Fruit fly (Drosophila melanogaster): ENCODE results near the gene CG7611.

The CG7611 gene

DNA sequence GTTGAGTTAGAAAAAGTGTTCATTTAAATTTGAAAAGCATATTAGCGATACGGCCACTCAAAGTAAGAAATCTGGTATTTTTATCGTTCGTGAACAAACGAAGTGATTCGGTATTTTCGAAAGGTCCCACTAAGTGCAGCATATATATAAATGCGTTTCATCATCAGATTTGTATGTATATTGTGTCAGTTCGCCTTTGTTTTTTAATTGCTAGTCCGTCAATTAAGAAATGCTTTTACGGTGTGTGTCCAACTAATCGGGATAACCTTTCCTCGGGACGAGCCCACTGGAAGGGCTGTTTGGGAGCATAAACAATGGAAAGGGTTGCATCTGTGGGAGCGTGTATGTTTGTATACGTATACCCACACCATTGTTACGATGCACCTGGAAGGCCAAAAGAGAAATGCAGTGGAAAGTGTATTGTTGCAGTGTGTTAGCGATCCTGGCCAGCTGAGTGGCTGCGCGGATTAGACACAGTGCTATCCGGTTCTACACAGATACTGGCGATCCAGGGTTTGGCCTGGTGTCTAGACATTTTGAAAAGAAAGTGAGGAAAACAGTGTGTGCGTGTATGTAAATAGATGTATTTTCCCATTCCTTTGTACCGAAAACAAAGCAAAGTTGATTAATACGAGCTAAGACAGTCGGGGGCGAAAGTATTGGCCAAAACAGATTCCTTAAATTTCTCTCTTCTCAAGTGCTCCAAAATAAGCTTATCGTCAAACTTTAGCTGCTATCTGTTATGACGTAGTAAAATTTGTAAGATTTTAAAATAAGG lies at the start of gene CG7611:
TSS of gene CG7611 (plus strand) at position 128 of the 778 bp plus-strand sequence.
- TF ChIP-seq noc (tag; optimal IDR thresholded peaks at IDR 0.05): no peak

DNA sequence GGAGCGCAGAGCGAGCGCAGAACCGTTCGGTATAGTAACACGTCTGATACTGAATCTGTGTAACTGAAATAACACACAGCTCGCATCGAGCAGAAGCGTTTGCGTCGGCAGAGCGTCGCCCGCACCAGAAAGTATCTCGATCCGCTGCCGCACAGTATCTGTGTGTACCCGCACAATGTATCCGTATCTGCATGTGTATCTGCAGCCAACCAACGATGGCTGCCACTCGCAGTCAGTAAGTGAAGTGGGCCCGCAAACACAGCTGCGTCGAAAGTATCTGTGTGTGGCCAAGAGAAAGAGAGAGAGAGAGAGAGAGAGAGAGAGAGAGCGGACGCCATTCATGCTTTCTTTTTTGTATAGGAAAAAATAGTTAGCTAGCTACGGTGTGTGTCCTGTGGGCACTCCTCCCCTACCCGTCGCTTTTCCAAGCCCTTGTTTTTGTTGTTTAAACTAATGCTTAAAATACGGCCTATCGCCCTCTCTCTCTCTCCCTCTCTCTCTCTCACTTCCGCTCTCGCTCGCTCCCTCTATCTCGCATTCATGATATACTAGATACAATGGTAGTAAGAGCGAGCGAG lies 46.5 kb upstream of the CG7611 start, which contains the start of gene croc:
TSS of gene croc (minus strand) at position 51 of the 578 bp plus-strand sequence.
- no peak for TF ChIP-seq noc (tag; optimal IDR thresholded peaks at IDR 0.05)

DNA sequence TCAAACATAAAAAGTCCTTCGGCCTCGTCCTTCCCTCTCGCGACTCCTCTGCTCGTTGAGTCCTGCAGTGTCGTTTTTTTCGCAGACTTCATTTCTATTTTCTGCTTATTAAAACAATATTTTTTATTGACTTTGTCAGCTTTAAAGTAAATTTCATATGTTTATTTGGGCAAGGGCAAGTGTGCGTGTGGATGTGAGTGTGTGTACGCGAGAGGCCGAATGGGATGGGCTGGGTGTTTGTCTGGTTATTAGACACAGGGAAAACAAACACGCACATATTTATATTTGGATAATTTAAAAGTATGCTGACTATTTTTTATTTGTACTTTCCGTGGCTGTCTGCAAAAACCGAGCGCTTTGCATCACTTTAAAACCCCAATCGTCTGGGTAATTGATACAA lies 45.1 kb upstream of the CG7611 start:
- TF ChIP-seq noc (tag; optimal IDR thresholded peaks at IDR 0.05): no peak

DNA sequence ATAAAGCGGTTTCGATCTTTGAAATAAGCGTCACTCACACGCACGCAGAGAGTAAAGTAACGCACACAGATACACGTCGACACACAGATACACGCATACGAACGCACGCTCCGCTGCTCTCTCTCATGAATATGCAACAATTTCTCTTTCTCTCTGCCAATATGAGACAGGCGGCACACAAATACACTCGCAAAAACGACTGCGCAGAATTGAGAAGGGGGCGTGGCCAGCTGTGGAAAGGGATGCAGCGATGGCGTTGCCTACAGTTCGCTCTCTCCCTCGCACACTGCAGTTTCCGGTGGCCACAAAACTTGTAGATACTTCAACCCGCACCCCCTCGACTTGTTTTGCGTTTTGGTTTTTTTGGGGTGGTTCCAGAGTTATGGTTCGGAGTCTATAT lies 43.4 kb upstream of the CG7611 start:
- no peak for TF ChIP-seq noc (tag; optimal IDR thresholded peaks at IDR 0.05)

DNA sequence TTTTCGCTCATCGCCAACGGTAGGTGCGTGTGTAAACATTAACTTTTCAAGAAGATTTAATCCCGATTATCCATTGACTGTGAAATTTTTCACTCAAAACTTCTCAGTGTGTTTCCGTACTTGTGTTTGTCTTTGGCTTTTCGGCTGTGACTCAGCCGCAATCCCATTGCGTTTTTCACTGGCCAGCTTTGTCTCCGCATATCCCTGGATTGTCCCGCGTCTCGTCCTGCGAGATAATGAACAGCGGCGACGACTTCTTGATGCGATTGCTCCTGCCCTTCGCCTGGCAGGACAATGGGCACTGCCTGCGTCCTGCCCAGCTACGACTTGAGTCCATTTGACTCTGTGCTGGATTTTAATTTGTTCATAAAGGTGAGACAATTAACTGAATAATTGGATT lies 40.9 kb upstream of the CG7611 start:
- no peak for TF ChIP-seq noc (tag; optimal IDR thresholded peaks at IDR 0.05)

DNA sequence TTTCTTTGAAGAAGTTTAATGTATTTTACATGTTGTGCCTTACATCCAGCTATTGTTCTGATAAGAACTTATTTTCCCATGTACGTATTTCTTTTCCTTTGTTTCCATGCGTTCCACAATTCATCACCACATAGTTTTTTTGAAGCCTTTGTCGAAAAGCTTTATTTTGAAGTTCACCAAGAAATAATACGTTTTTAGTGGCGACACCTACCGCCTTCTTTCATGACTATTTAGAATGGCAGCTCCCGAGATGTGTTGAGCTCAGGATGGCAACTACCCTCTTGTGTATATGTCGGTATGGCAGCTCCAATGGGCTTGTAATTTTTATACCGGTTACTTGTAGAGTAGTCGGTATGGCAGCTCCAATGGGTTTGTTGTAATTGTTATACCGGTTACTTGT lies 39.1 kb upstream of the CG7611 start:
- no peak for TF ChIP-seq noc (tag; optimal IDR thresholded peaks at IDR 0.05)

DNA sequence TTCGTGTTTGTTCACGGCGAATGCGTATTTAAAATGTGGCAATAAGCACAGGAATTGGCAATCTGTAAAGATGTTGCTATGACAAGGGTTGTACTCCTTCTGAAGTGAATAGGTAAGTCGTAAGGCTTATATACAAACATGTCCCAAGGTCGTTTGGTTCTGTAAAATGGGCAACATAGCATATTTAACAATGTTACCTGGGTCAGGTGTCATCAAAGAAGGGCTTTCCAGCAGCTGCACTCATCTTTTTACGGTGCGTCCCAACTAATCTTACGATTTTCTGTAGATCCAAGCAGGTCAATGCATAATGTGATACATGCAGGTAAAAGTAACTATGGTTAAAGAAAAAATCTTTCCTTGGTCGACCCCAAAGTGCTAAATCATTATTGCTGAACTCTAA lies 32.5 kb upstream of the CG7611 start, which contains the start of gene Neu2:
TSS of gene Neu2 (minus strand) at position 101 of the 400 bp plus-strand sequence.
- no peak for TF ChIP-seq noc (tag; optimal IDR thresholded peaks at IDR 0.05)

DNA sequence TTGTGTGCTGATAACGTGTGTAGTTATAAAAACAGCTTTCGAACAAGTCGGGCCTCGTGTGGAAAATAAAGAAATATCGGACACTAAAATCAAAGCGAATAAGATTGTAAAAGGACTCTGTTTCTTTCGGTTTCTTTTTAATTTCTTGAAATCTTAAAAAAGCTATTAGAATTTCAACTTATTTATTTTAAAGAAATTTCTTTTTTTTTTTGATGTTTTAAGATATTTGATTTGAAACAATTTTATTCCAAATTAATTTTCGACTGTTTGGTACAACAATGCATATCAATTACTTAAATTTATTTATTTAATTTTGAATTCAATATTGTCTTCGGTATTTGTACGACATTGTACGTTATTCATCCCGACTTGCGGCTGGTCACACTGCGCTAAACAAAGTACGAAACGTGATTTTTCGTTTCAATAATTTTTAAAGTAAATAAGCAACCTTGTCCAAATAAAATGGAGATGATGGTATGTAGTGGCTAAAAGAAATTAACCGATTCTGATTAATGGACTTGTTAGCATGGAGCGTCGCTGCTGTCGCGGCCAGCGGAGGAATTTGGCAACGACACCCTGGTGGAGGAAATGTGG lies 30.2 kb upstream of the CG7611 start, which contains the start of the genes CG7202 and CG7519:
TSS of gene CG7202 (minus strand) at position 51 of the 594 bp plus-strand sequence.
TSS of gene CG7519 (plus strand) at position 361 of the 594 bp plus-strand sequence.
- no peak for TF ChIP-seq noc (tag; optimal IDR thresholded peaks at IDR 0.05)

DNA sequence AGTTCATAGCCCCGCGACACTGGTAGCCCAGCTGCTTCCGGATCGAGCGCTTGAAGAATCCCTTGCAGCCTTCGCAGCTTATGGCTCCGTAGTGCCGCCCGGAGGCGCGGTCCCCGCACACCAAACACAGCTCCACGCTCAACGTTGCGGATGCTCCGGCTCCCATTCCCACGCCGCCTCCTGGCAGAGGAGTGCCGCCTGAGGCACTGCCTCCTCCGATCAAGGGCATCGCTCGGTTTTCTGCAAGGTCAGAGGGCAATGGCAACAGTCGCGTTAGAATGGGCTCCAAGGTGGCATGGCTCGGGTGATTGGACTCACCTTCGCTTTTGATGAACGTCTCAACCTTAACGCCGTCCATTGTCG lies 26.5 kb upstream of the CG7611 start:
- TF ChIP-seq noc (tag; optimal IDR thresholded peaks at IDR 0.05): no peak

DNA sequence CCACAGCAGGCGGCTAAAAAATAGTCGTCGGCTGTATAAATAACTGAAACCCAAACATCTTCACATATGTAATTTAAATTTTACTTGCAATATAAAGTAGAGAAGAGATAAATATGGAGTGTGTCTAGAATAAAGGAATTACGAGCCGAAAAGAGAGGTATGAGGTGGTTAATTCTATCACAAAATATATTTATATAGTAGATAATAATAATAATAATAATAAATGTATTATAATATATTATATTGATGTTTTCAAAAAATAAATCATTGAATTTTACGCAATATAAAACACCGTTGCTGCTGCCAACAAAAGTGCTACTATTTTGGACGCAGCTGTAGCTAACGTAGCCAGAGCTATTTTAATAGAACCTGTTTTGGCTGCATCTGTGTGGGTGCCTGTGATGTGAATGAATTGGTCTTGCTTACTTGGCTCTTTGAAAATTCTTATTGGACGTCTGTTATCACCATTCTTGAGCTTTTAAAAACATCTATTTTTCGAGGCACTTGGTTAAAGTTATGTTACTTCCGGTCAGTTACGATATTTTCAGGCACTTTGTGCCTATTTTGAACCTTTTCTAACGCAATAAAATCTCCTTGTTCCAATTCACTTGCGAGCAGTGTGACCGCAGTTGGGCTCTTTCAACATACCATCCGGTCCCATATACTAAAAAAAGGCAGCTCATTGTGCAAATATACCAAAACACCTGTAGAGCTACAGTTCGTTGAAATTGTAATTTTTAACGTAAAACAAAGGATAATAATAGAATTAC lies 25.9 kb upstream of the CG7611 start, which contains the start of gene Hr78:
TSS of gene Hr78 (minus strand) at position 630 of the 770 bp plus-strand sequence.
- peak; percentile 87 for TF ChIP-seq noc (tag; optimal IDR thresholded peaks at IDR 0.05)

DNA sequence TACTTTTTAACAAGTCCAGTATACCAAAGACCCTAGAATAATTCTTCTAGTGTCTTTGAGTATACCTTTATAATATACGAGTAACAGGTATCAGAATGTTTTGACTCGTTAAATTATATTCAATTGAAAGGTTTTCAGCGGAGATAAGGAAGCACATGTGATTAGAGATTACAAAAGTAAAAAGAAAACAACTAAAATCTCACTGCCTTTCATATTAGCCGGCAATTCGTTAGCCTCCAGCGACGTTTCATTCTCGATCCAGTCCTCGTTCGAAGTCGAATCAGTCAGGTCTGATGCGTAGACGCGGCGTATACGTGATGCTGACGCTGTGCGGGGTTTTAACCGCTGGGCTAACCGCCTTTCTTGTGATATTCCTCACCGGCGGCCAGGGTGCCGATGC lies 21.8 kb upstream of the CG7611 start, which contains the start of gene Est-Q:
TSS of gene Est-Q (plus strand) at position 250 of the 400 bp plus-strand sequence.
- TF ChIP-seq noc (tag; optimal IDR thresholded peaks at IDR 0.05): no peak

DNA sequence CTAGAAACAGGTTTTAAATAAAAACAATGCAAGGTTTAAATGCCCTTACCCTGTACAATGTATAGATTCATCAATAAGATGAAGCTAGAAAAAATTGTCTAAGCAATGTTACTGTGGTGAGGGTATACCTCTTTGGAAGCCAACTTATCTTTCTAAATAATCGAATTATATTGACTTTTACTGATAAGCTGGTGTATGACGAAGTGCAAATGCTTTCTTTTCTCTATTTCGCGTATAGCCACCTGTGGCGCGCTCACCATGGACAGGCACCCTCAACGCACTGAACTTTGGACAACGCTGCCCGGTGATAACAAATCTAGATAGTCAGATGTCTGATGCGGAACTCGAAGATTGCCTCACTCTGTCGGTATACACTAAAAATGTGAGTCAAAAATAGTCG lies 21.1 kb upstream of the CG7611 start:
- peak; percentile 58 for TF ChIP-seq noc (tag; optimal IDR thresholded peaks at IDR 0.05)

DNA sequence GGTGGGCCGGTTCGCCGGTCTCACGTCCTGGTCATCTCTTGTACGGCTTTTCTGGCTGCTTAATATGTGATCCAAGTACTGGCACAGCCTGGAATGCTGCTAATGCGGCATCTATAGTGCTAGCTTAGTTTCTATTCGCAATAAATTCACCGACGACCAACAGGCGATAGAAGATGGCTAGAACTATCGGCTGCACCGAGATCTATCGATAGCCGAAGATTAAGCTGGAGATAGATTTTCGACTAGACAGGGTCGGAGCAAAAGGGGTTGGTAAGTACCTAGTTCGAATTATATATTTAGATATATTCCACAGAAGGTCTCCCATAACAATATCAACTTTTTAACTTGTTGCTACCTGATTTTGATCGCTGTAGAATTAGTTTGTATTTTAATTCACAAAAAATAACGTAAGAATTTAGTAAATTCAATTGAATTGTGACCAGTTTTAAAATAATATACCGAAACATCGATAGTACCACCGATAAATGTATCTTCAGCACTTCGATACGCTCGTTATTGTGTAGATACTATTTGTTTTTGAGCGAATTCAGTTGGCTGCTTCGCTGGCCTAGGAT lies 15.5 kb upstream of the CG7611 start, which contains the start of the genes Glg1 and M6:
TSS of gene Glg1 (minus strand) at position 185 of the 575 bp plus-strand sequence.
TSS of gene M6 (plus strand) at position 499 of the 575 bp plus-strand sequence.
- TF ChIP-seq noc (tag; optimal IDR thresholded peaks at IDR 0.05): peak; percentile 56

DNA sequence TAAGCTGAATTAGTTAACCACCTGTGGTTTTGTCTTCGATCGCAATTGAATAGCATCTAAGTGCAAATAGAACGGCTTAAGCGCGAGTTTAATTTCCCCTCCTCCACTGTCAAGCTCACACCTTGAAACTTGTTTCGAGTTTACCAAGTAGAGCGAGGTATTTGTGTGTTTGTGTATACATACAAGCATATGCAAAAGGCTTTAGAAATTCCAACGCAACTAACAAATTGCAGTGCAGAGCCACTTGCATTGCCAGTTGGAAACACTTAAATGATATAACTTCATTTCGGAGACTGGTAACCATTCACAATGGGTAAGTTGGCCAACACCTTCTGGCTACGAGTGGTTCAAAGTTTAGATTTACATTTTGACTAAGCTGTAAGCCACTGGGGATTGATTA lies 15.0 kb upstream of the CG7611 start:
- no peak for TF ChIP-seq noc (tag; optimal IDR thresholded peaks at IDR 0.05)

DNA sequence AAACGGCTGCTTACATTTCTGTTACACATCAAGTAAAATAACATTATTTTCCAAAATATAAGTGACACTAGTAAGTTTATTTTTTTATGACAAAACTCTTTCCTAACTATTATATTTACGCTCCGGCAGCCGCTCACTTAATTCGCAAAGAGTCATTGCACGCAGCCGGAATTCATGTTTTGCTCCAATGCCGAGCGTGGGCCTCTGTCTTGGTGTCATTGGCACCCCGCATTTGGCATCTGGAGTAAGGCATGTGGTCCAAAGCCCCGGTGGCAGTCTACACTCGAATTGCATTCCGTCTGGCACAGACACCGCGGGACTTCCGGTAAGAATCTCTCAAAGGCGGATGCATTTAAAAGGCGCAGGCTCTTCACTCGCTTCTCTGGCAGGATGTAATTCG lies 14.4 kb upstream of the CG7611 start:
- TF ChIP-seq noc (tag; optimal IDR thresholded peaks at IDR 0.05): no peak
